Worm (Caenorhabditis elegans): Measurements from ENCODE around the gene dhs-19.
"Not testable (repeated sequence)": the region's sequence is repeated elsewhere in the genome, so short reads cannot be mapped to it uniquely, and the experiment has no call there.

The dhs-19 gene

DNA sequence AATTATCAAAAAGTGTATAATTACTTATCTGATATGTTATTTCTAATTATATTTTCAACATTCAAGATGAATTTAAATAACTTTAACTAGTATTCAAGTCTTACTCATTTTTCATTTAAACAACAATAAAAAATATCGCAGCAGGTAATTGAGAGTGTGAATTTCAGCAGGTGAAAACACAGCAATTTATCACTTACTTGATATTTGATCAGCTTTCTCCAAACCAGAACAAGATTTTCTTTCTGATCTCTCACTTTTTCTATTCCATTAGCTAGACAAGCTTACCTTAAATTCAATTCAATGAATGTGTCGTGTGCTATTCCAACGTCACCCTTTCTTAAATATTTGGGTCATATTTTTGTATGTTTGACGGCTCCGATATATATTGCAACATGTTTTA is 4.7 kb downstream of the dhs-19 start, which contains the start of gene srh-1:
Gene srh-1, plus strand, starts transcription at position 301 of the 400 bp plus-strand sequence.
- TF ChIP-seq ztf-11 (tag; optimal IDR thresholded peaks at IDR 0.05) (no peak), jun-1 (tag; optimal IDR thresholded peaks at IDR 0.05) (no peak), ceh-16 (tag; optimal IDR thresholded peaks at IDR 0.05) (no peak), ZK546.5 (tag; optimal IDR thresholded peaks at IDR 0.05) (no peak), nhr-28 (tag; optimal IDR thresholded peaks at IDR 0.05) (no peak), nhr-76 (tag; optimal IDR thresholded peaks at IDR 0.05) (no peak), tbx-2 (tag; optimal IDR thresholded peaks at IDR 0.05) (no peak), unc-39 (tag; optimal IDR thresholded peaks at IDR 0.05) (no peak), daf-12 (tag; optimal IDR thresholded peaks at IDR 0.05) (no peak), sea-2 (GFP tag; optimal IDR thresholded peaks at IDR 0.05) (no peak), hmg-11 (tag; optimal IDR thresholded peaks at IDR 0.05) (no peak), aly-2 (tag; optimal IDR thresholded peaks at IDR 0.05) (no peak), pqm-1 (tag; optimal IDR thresholded peaks at IDR 0.05) (no peak), elt-3 (tag; optimal IDR thresholded peaks at IDR 0.05) (no peak), nhr-237 (tag; optimal IDR thresholded peaks at IDR 0.05) (no peak), lsy-12 (tag; optimal IDR thresholded peaks at IDR 0.05) (no peak), nhr-43 (tag; optimal IDR thresholded peaks at IDR 0.05; ENCODE audit: poor library complexity, severe bottlenecking) (no peak), nhr-77 (tag; optimal IDR thresholded peaks at IDR 0.05) (no peak), eor-1 (tag; optimal IDR thresholded peaks at IDR 0.05) (no peak)

DNA sequence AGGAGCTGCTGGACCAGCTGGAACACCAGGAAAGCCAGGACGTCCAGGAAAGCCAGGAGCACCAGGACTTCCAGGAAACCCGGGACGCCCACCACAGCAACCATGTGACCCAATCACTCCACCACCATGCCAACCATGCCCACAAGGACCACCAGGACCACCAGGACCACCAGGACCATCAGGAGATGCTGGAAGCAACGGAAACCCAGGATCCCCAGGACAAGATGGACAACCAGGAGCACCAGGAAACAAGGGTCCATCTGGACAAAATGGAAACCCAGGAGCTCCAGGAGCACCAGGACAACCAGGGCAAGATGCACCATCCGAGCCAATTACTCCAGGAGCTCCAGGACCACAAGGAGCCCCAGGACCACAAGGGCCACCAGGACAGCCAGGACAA is 5.9 kb downstream of the dhs-19 start:
- TF ChIP-seq ama-1 (optimal IDR thresholded peaks at IDR 0.05) (no peak), nhr-25 (tag; optimal IDR thresholded peaks at IDR 0.05) (no peak), ZK546.5 (tag; optimal IDR thresholded peaks at IDR 0.05) (no peak), nhr-28 (tag; optimal IDR thresholded peaks at IDR 0.05) (no peak)

- TF ChIP-seq hmg-11, lsy-12, ztf-4 (tag; optimal IDR thresholded peaks at IDR 0.05): not testable (repeated sequence)
Measured at ce11 chrV:11483580-11484092, 6.6 kb downstream of the dhs-19 start, which contains the start of gene col-157. Gene col-157, plus strand, starts transcription at chrV:11484042.

DNA sequence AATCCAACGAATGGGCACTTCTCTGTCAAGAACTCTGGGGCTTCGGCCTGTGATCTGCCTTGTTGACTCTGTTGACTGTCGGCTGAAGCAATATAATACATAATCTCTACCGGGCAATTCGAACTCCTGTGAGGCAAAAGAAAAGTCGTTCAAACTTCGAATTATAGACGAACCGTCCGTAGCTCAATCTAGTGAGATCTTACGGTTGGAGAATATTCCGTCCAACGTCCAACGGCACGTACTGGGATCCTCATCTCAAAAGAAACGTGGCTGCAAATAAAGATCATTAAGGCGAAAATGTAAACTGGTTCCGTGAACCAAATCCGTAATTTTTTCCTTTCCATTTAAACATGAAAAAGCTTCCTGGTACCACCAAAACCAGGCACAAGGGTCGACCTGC is 9.5 kb downstream of the dhs-19 start, which contains the start of gene T11F9.14:
Gene T11F9.14, minus strand, starts transcription at position 101 of the 400 bp plus-strand sequence.
- TF ChIP-seq tbx-2, nhr-25, lin-39 (tag; optimal IDR thresholded peaks at IDR 0.05): not testable (repeated sequence)

- TF ChIP-seq R02D3.7 (tag; optimal IDR thresholded peaks at IDR 0.05), result no peak
Measured at ce11 chrV:11479406-11479805, 10.9 kb downstream of the dhs-19 start, which contains the start of gene T11F9.22. Gene T11F9.22, plus strand, starts transcription at chrV:11479706.

DNA sequence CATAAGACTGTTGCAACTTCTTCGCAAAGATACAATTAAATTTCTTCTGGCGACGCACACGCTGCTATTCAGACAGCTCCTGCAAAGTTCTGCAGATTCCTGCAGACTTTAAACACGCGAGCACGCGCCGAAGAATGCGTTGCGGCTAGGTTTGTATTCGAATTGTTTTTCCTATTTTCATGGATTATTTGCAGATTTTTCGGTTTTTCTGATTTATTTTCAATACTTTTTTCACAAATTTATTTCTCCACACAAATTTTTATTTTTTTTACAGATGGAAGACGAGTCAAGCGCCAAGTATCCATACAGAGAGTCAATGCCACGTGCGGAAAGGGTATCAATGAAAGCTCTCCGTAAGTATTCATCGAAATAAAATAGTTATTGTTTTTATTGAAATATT is 14.6 kb downstream of the dhs-19 start, which contains the start of gene T11F9.7:
Gene T11F9.7, plus strand, starts transcription at position 301 of the 400 bp plus-strand sequence.
- TF ChIP-seq pqm-1, ceh-9, nhr-67 (tag; optimal IDR thresholded peaks at IDR 0.05): not testable (repeated sequence)

DNA sequence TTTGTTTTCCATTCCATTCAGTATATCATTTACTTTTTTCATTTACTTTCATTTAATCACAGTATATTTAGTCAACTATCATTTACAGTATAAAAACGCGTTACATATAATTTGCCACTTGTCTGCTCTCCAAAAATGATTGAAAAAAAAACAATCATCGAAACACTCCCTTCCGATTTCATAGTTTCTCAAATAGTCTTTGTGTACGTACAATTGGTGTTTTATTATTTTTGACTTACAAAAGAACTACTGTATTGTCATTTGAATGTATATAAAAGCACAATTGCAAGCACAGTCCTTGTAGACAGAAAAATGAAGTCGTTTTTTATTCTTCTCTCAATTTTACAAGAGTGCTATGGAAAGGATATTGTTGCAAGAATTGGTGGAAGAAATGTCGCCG is 15.9 kb downstream of the dhs-19 start, which contains the start of gene nas-22:
Gene nas-22, plus strand, starts transcription at position 301 of the 400 bp plus-strand sequence.
- TF ChIP-seq nhr-43 (tag; optimal IDR thresholded peaks at IDR 0.05; ENCODE audit: poor library complexity, severe bottlenecking) (no peak), aly-2 (tag; optimal IDR thresholded peaks at IDR 0.05) (no peak), ama-1 (optimal IDR thresholded peaks at IDR 0.05) (no peak), mdl-1 (tag; optimal IDR thresholded peaks at IDR 0.05) (no peak), R02D3.7 (tag; optimal IDR thresholded peaks at IDR 0.05) (no peak), skn-1 (tag; optimal IDR thresholded peaks at IDR 0.05) (no peak), ceh-9 (tag; optimal IDR thresholded peaks at IDR 0.05) (no peak), nhr-237 (tag; optimal IDR thresholded peaks at IDR 0.05) (no peak), elt-2 (tag; optimal IDR thresholded peaks at IDR 0.05) (no peak), tbx-2 (tag; optimal IDR thresholded peaks at IDR 0.05) (no peak), pqm-1 (tag; optimal IDR thresholded peaks at IDR 0.05) (no peak), nfya-1 (tag; optimal IDR thresholded peaks at IDR 0.05; ENCODE audit: insufficient read depth) (no peak), unc-62 (GFP tag; optimal IDR thresholded peaks at IDR 0.05) (no peak), hmg-11 (tag; optimal IDR thresholded peaks at IDR 0.05) (no peak)
